Worm (Caenorhabditis elegans): ENCODE measurements around the gene pcm-1.
A peak's percentile ranks its signal among the peaks of the same experiment; 100 is the strongest.

pcm-1 gene

ce11 chrV:5949674-5950149, 14.0 kb downstream of the pcm-1 start:
- no peak for TF ChIP-seq die-1 (tag; optimal IDR thresholded peaks at IDR 0.05)
- TF ChIP-seq tbx-9 (tag; optimal IDR thresholded peaks at IDR 0.05; ENCODE audit: borderline replicate concordance): no peak
- no peak for TF ChIP-seq rec-8 (tag; optimal IDR thresholded peaks at IDR 0.05)
- no peak for TF ChIP-seq zfh-2 (GFP tag; conservative IDR thresholded peaks at IDR 0.05)
- TF ChIP-seq hmg-1.2 (GFP tag; IDR thresholded peaks at IDR 0.05): no peak
- TF ChIP-seq ztf-22 (GFP tag; optimal IDR thresholded peaks at IDR 0.05): no peak
- no peak for TF ChIP-seq Y53G8AR.9 (GFP tag; conservative IDR thresholded peaks at IDR 0.05)
- TF ChIP-seq mes-4 (tag; optimal IDR thresholded peaks at IDR 0.05): no peak
- TF ChIP-seq C06A6.2 (GFP tag; conservative IDR thresholded peaks at IDR 0.05): no peak
- no peak for TF ChIP-seq attf-6 (GFP tag; IDR thresholded peaks at IDR 0.05)
- no peak for TF ChIP-seq mel-28 (tag; optimal IDR thresholded peaks at IDR 0.05; ENCODE audit: borderline replicate concordance)
- TF ChIP-seq let-607 (tag; optimal IDR thresholded peaks at IDR 0.05): no peak

DNA sequence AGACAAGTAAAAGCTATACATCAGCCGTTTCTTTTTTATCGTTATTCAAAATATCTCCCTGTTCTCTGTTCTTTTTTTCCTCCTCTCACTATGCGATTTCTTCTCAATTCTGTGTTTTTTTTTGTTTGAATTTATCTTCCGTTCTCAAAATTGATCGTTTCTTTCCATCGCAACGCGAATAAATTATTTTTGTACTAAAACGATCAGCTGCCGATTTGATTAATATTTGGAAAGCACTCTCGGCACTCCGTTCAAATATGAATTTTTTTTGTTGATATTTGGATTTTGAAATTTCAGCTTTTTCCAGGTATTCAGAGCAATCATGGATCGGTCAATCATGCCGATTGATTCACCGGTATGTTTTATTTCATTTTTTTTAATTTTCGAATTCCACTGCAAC, 20.5 kb downstream of the pcm-1 start, which contains the start of gene pst-1:
Gene pst-1, plus strand, starts transcription at position 301 of the 400 bp plus-strand sequence.
- TF ChIP-seq rcor-1 (GFP tag; IDR thresholded peaks at IDR 0.05) (no peak), snpc-3.4 (tag; optimal IDR thresholded peaks at IDR 0.05) (no peak), bed-1 (GFP tag; IDR thresholded peaks at IDR 0.05) (no peak), Y79H2A.3 (GFP tag; conservative IDR thresholded peaks at IDR 0.05) (no peak), let-526 (GFP tag; IDR thresholded peaks at IDR 0.05) (no peak), nhr-27 (tag; optimal IDR thresholded peaks at IDR 0.05) (no peak), K12H6.12 (tag; optimal IDR thresholded peaks at IDR 0.05) (no peak), zfh-2 (GFP tag; conservative IDR thresholded peaks at IDR 0.05) (no peak), hlh-26 (GFP tag; conservative IDR thresholded peaks at IDR 0.05) (no peak), mcd-1 (GFP tag; IDR thresholded peaks at IDR 0.05) (no peak), ceh-40 (GFP tag; IDR thresholded peaks at IDR 0.05) (no peak), mes-4 (tag; optimal IDR thresholded peaks at IDR 0.05) (no peak), B0019.2 (GFP tag; conservative IDR thresholded peaks at IDR 0.05) (no peak), B0035.1 (tag; optimal IDR thresholded peaks at IDR 0.05) (no peak), ztf-3 (GFP tag; optimal IDR thresholded peaks at IDR 0.05) (no peak), hlh-12 (tag; optimal IDR thresholded peaks at IDR 0.05) (no peak), ztf-22 (GFP tag; optimal IDR thresholded peaks at IDR 0.05) (no peak), pha-4 (tag; optimal IDR thresholded peaks at IDR 0.05) (no peak), akir-1 (GFP tag; optimal IDR thresholded peaks at IDR 0.05) (no peak), F39B2.1 (GFP tag; IDR thresholded peaks at IDR 0.05) (no peak)

ce11 chrV:5939503-5940072, 24.1 kb downstream of the pcm-1 start, which contains the start of gene syf-3:
Gene syf-3 (plus strand): TSS chrV:5940022.
- TF ChIP-seq efl-1 (GFP tag; optimal IDR thresholded peaks at IDR 0.05) (peak; percentile 83), tlf-1 (GFP tag; optimal IDR thresholded peaks at IDR 0.05) (no peak), mxl-1 (tag; optimal IDR thresholded peaks at IDR 0.05) (no peak), dpl-1 (GFP tag; optimal IDR thresholded peaks at IDR 0.05) (peak; percentile 87), lin-35 (GFP tag; optimal IDR thresholded peaks at IDR 0.05) (peak; percentile 55 to 93 (median 77)), lin-54 (GFP tag; optimal IDR thresholded peaks at IDR 0.05) (peak; percentile 96), attf-3 (GFP tag; conservative IDR thresholded peaks at IDR 0.05) (peak; percentile 98)

All from whole organism, young adult.